Fruit fly (Drosophila melanogaster): ENCODE measurements around the gene Arpc3B.

Arpc3B gene

DNA sequence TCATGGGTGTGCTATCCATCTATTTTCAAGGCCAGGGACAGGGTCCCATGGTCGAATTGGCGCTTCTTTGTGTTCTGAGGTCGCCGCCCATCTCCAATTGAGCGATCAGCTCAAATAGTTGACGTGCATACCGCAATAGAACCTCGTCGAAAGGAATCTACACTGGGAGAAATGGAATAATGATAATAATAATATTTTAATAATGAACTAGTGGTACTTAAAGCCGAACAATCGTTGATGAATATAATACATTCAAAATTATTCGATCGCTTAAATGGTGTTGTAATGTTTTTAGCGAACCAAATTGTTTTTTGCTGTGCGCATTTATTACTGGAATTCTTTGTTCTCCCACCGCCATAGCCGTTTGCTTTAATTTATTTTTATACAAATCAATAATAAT, 15.1 kb downstream of the Arpc3B start (continued):
- TF ChIP-seq prd (optimal IDR thresholded peaks at IDR 0.05), result no peak
- peak; percentile 26; the same call in 1 of the 3 replicates for TF ChIP-seq prd (GFP tag; IDR thresholded peaks at IDR 0.05)
- TF ChIP-seq Nf-YB (GFP tag; optimal IDR thresholded peaks at IDR 0.05), result no peak
- no peak for TF ChIP-seq Bgb (GFP tag; IDR thresholded peaks at IDR 0.05; ENCODE audit: partially characterized antibody)
- no peak; the same call in 2 of the 3 replicates for TF ChIP-seq tgo (GFP tag; IDR thresholded peaks at IDR 0.05)
- no peak for TF ChIP-seq abd-A (tag; optimal IDR thresholded peaks at IDR 0.05)
- 0 out of 2 replicates have a peak, but pooled peaks have one; percentile 9 for TF ChIP-seq ranshi (GFP tag; IDR thresholded peaks at IDR 0.05)
- TF ChIP-seq CG31441 (GFP tag; IDR thresholded peaks at IDR 0.05), result no peak
- TF ChIP-seq CG11456 (GFP tag; IDR thresholded peaks at IDR 0.05), result no peak
- peak; percentile 53; the same call in 1 of the 2 replicates for TF ChIP-seq Rfx (GFP tag; IDR thresholded peaks at IDR 0.05)
- no peak for TF ChIP-seq CG7786 (GFP tag; optimal IDR thresholded peaks at IDR 0.05)
- no peak for TF ChIP-seq CG4282 (GFP tag; optimal IDR thresholded peaks at IDR 0.05)
- no peak for TF ChIP-seq cg (GFP tag; optimal IDR thresholded peaks at IDR 0.05)
- TF ChIP-seq D19A (tag; optimal IDR thresholded peaks at IDR 0.05), result no peak
- no peak for TF ChIP-seq CG11247 (GFP tag; IDR thresholded peaks at IDR 0.05)
- TF ChIP-seq Dll (GFP tag; IDR thresholded peaks at IDR 0.05; ENCODE audit: partially characterized antibody), result no peak
- no peak for TF ChIP-seq btn (GFP tag; optimal IDR thresholded peaks at IDR 0.05)
- TF ChIP-seq dmrt99B (tag; optimal IDR thresholded peaks at IDR 0.05), result no peak
- no peak for TF ChIP-seq dan (GFP tag; IDR thresholded peaks at IDR 0.05)
- TF ChIP-seq gem (tag; optimal IDR thresholded peaks at IDR 0.05), result peak; percentile 41
- TF ChIP-seq CG10147 (GFP tag; optimal IDR thresholded peaks at IDR 0.05), result no peak
- no peak for TF ChIP-seq nau (GFP tag; optimal IDR thresholded peaks at IDR 0.05)
- TF ChIP-seq ATbp (GFP tag; optimal IDR thresholded peaks at IDR 0.05), result no peak
- no peak for TF ChIP-seq CG4730 (GFP tag; IDR thresholded peaks at IDR 0.05)
- no peak for TF ChIP-seq CG15011 (GFP tag; optimal IDR thresholded peaks at IDR 0.05)
- no peak for TF ChIP-seq CG8765 (GFP tag; IDR thresholded peaks at IDR 0.05)
- no peak for TF ChIP-seq Fer1 (GFP tag; optimal IDR thresholded peaks at IDR 0.05)
- no peak for TF ChIP-seq h (optimal IDR thresholded peaks at IDR 0.05)
- no peak for TF ChIP-seq cad (GFP tag; optimal IDR thresholded peaks at IDR 0.05)
- TF ChIP-seq CG16863 (GFP tag; optimal IDR thresholded peaks at IDR 0.05), result no peak
- no peak for TF ChIP-seq Dip2 (GFP tag; IDR thresholded peaks at IDR 0.05)
- TF ChIP-seq tna (GFP tag; IDR thresholded peaks at IDR 0.05; ENCODE audit: partially characterized antibody), result no peak
- TF ChIP-seq CG3726 (GFP tag; IDR thresholded peaks at IDR 0.05), result no peak
- TF ChIP-seq br (optimal IDR thresholded peaks at IDR 0.05), result no peak
- TF ChIP-seq trh (GFP tag; optimal IDR thresholded peaks at IDR 0.05), result no peak
- no peak for TF ChIP-seq HLH3B (GFP tag; IDR thresholded peaks at IDR 0.05)
- TF ChIP-seq inv (GFP tag; IDR thresholded peaks at IDR 0.05; ENCODE audit: partially characterized antibody), result no peak
- no peak for TF ChIP-seq CG10321 (GFP tag; IDR thresholded peaks at IDR 0.05)
- no peak for TF ChIP-seq ase (GFP tag; IDR thresholded peaks at IDR 0.05)
- TF ChIP-seq usp (GFP tag; optimal IDR thresholded peaks at IDR 0.05), result no peak
- TF ChIP-seq Sry-β (GFP tag; optimal IDR thresholded peaks at IDR 0.05), result no peak
- no peak for TF ChIP-seq CG3163 (GFP tag; optimal IDR thresholded peaks at IDR 0.05)
- no peak for TF ChIP-seq vvl (GFP tag; IDR thresholded peaks at IDR 0.05)
- no peak for TF ChIP-seq CG7372 (GFP tag; IDR thresholded peaks at IDR 0.05)
- 0 out of 3 replicates have a peak, but pooled peaks have one; percentile 44 for TF ChIP-seq CG11695 (GFP tag; IDR thresholded peaks at IDR 0.05)
- TF ChIP-seq hb (GFP tag; IDR thresholded peaks at IDR 0.05; ENCODE audit: partially characterized antibody), result no peak
- no peak for TF ChIP-seq cwo (GFP tag; optimal IDR thresholded peaks at IDR 0.05)
- peak; percentile 17 for TF ChIP-seq dmrt11E (tag; optimal IDR thresholded peaks at IDR 0.05)
- TF ChIP-seq amos (GFP tag; IDR thresholded peaks at IDR 0.05; ENCODE audit: partially characterized antibody), result no peak
- no peak for TF ChIP-seq CG11093 (GFP tag; IDR thresholded peaks at IDR 0.05)
- no peak for TF ChIP-seq Elba2 (GFP tag; optimal IDR thresholded peaks at IDR 0.05)
- TF ChIP-seq corto (GFP tag; optimal IDR thresholded peaks at IDR 0.05), result no peak
- TF ChIP-seq mld (GFP tag; IDR thresholded peaks at IDR 0.05; ENCODE audit: partially characterized antibody), result no peak

Measured in whole organism, embryonic.